Worm (Caenorhabditis elegans) whole organism, early embryonic: ENCODE measurements around the gene F13B12.4.

Source experiments
- B0310.2 ChIP-seq: sonication (generic microtip); optimal IDR thresholded peaks from 2 replicates; lab custom pipeline; 2016; ENCODE audit warnings: mild to moderate bottlenecking, missing genetic modification characterization, missing compliant biosample characterization
- F13C5.2 ChIP-seq: sonication (generic microtip); optimal IDR thresholded peaks from 2 replicates; lab custom pipeline; 2017; ENCODE audit warnings: mild to moderate bottlenecking, missing genetic modification characterization, inconsistent platforms, missing compliant biosample characterization
- aly-1 ChIP-seq: sonication (generic microtip); optimal IDR thresholded peaks from 2 replicates; lab custom pipeline; 2016; ENCODE audit warnings: missing genetic modification characterization, missing compliant biosample characterization
- ama-1 ChIP-seq: fragments of 150-350 bp; optimal IDR thresholded peaks from 2 replicates; lab custom pipeline; 2014
- ceh-13 ChIP-seq: fragments of 200-800 bp; sonication (Bioruptor generic); optimal IDR thresholded peaks from 2 replicates; lab custom pipeline; 2018; ENCODE audit warnings: mild to moderate bottlenecking, missing genetic modification characterization, missing compliant biosample characterization
- ceh-36 ChIP-seq: sonication (generic microtip); optimal IDR thresholded peaks from 2 replicates; lab custom pipeline; 2016; ENCODE audit warnings: missing genetic modification characterization, inconsistent platforms, missing compliant biosample characterization
- ets-7 ChIP-seq: sonication (generic microtip); optimal IDR thresholded peaks from 2 replicates; lab custom pipeline; 2016; ENCODE audit warnings: missing genotype, missing genetic modification characterization, missing compliant biosample characterization
- flt-1 ChIP-seq: fragments of 200-800 bp; sonication (Bioruptor generic); IDR thresholded peaks from 2 replicates; pipeline ENCODE4 v1.3.6; 2022; ENCODE audit warnings: missing genetic modification characterization, missing compliant biosample characterization
- hmbx-1 ChIP-seq: sonication (generic microtip); optimal IDR thresholded peaks from 2 replicates; lab custom pipeline; 2016; ENCODE audit warnings: mild to moderate bottlenecking, missing genetic modification characterization, missing compliant biosample characterization
- hmg-4 ChIP-seq: fragments of 200-800 bp; sonication (Bioruptor generic); optimal IDR thresholded peaks from 2 replicates; lab custom pipeline; 2018; ENCODE audit warnings: mild to moderate bottlenecking, missing genetic modification characterization, missing compliant biosample characterization
- hnd-1 ChIP-seq: sonication (generic microtip); optimal IDR thresholded peaks from 2 replicates; lab custom pipeline; 2016; ENCODE audit warnings: missing genetic modification characterization, missing compliant biosample characterization
- pes-1 ChIP-seq: fragments of 200-800 bp; sonication (Bioruptor generic); IDR thresholded peaks from 2 replicates; pipeline ENCODE4 v1.3.6; 2022; ENCODE audit warnings: missing genetic modification reagents, missing genetic modification characterization, missing compliant biosample characterization
- scrt-1 ChIP-seq: fragments of 200-800 bp; sonication (Bioruptor generic); IDR thresholded peaks from 2 replicates; pipeline ENCODE4 v1.3.6; 2022; ENCODE audit warnings: missing genetic modification characterization, missing compliant biosample characterization
- sea-1 ChIP-seq: fragments of 200-800 bp; sonication (Bioruptor generic); conservative IDR thresholded peaks from 2 replicates; pipeline ENCODE4 v1.3.6; 2022; ENCODE audit warnings: missing genetic modification characterization, missing compliant biosample characterization
- tbx-11 ChIP-seq: fragments of 200-800 bp; sonication (Bioruptor generic); IDR thresholded peaks from 2 replicates; pipeline ENCODE4 v1.3.6; 2022; ENCODE audit warnings: missing genetic modification characterization, missing compliant biosample characterization
- tbx-37 ChIP-seq: fragments of 200-800 bp; sonication (Bioruptor generic); conservative IDR thresholded peaks from 2 replicates; pipeline ENCODE4 v1.3.6; 2022; ENCODE audit warnings: missing genetic modification reagents, missing genetic modification characterization, missing compliant biosample characterization
- tra-4 ChIP-seq: sonication (generic microtip); optimal IDR thresholded peaks from 2 replicates; lab custom pipeline; 2017; ENCODE audit warnings: missing genetic modification characterization, missing compliant biosample characterization

Gene F13B12.4

ce11 chrIV:10463127-10463526, 13.4 kb upstream of the F13B12.4 start:
- TF ChIP-seq scrt-1 (GFP tag; lab: Robert Waterston, UW) = no peak
- no peak for TF ChIP-seq B0310.2 (tag; lab: Kevin White, UChicago)
- TF ChIP-seq tbx-11 = no peak
- no peak for TF ChIP-seq sea-1 (GFP tag; lab: Robert Waterston, UW)
- no peak for TF ChIP-seq F13C5.2 (tag; lab: Kevin White, UChicago)
- TF ChIP-seq pes-1 = no peak
- TF ChIP-seq hnd-1 (tag; lab: Kevin White, UChicago) = no peak
- TF ChIP-seq ama-1 (lab: Kevin White, UChicago) = no peak
- no peak for TF ChIP-seq ceh-36 (tag; lab: Kevin White, UChicago)
- no peak for TF ChIP-seq hmg-4
- TF ChIP-seq aly-1 = no peak
- no peak for TF ChIP-seq ceh-13 (GFP tag; lab: Kevin White, UChicago)

- TF ChIP-seq ceh-36 (tag; lab: Kevin White, UChicago) (no peak), aly-1 (no peak), ets-7 (no peak), sea-1 (GFP tag; lab: Robert Waterston, UW) (no peak), tra-4 (tag; lab: Kevin White, UChicago) (no peak), pes-1 (no peak), ceh-13 (GFP tag; lab: Kevin White, UChicago) (no peak), scrt-1 (GFP tag; lab: Robert Waterston, UW) (no peak), tbx-11 (no peak), flt-1 (GFP tag; lab: Robert Waterston, UW) (no peak), hmbx-1 (tag; lab: Kevin White, UChicago) (no peak), F13C5.2 (tag; lab: Kevin White, UChicago) (no peak), ama-1 (lab: Kevin White, UChicago) (no peak), tbx-37 (GFP tag; lab: Robert Waterston, UW) (no peak), hmg-4 (no peak)
These were observed 12.9 kb upstream of the F13B12.4 start for ce11 chrIV:10462608-10463007.

ce11 chrIV:10461767-10462166, 12.1 kb upstream of the F13B12.4 start, which contains the start of gene mec-3:
Gene mec-3, minus strand, starts transcription at chrIV:10461867.
- no peak for TF ChIP-seq sea-1 (GFP tag; lab: Robert Waterston, UW)

ce11 chrIV:10457137-10457536, 7.4 kb upstream of the F13B12.4 start, which contains the start of gene srb-17:
Gene srb-17, minus strand, starts transcription at chrIV:10457237.
- TF ChIP-seq tbx-37 (GFP tag; lab: Robert Waterston, UW) (no peak), flt-1 (GFP tag; lab: Robert Waterston, UW) (no peak), pes-1 (no peak), hmbx-1 (tag; lab: Kevin White, UChicago) (no peak), ceh-13 (GFP tag; lab: Kevin White, UChicago) (no peak), aly-1 (no peak), B0310.2 (tag; lab: Kevin White, UChicago) (no peak), tra-4 (tag; lab: Kevin White, UChicago) (no peak), hnd-1 (tag; lab: Kevin White, UChicago) (no peak), sea-1 (GFP tag; lab: Robert Waterston, UW) (no peak), ets-7 (no peak), tbx-11 (no peak), F13C5.2 (tag; lab: Kevin White, UChicago) (no peak), scrt-1 (GFP tag; lab: Robert Waterston, UW) (no peak), ceh-36 (tag; lab: Kevin White, UChicago) (no peak), hmg-4 (no peak)

DNA sequence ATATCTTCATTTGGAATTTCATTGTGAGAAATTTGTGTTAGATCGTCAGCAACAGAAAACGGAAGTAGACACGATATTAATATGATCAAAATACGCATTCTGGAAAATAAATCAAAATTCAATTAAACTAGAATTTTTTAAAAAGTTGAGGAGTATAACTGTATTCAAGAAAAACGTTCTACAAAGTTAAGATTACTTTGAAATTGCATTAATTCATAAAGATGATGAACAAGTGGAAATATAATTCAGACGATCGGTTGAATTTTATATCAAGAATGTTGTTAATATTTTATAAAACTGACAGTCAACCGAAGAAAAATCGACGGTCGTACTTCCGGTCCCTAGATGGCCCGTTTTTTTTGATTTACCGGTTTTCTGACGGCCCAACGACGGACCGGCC, 3.3 kb upstream of the F13B12.4 start, which contains the start of gene F01D4.8:
F01D4.8 (minus strand) TSS at position 101 of the 400 bp plus-strand sequence.
- no peak for TF ChIP-seq ceh-13 (GFP tag; lab: Kevin White, UChicago)
- no peak for TF ChIP-seq aly-1
- TF ChIP-seq ama-1 (lab: Kevin White, UChicago) = no peak
- no peak for TF ChIP-seq pes-1
- no peak for TF ChIP-seq ceh-36 (tag; lab: Kevin White, UChicago)
- no peak for TF ChIP-seq ets-7
- no peak for TF ChIP-seq F13C5.2 (tag; lab: Kevin White, UChicago)
- no peak for TF ChIP-seq sea-1 (GFP tag; lab: Robert Waterston, UW)
- TF ChIP-seq hnd-1 (tag; lab: Kevin White, UChicago) = no peak
- no peak for TF ChIP-seq hmg-4
- no peak for TF ChIP-seq scrt-1 (GFP tag; lab: Robert Waterston, UW)
- no peak for TF ChIP-seq tbx-11
- no peak for TF ChIP-seq tra-4 (tag; lab: Kevin White, UChicago)
- TF ChIP-seq tbx-37 (GFP tag; lab: Robert Waterston, UW) = no peak
- TF ChIP-seq hmbx-1 (tag; lab: Kevin White, UChicago) = no peak
- no peak for TF ChIP-seq B0310.2 (tag; lab: Kevin White, UChicago)
- no peak for TF ChIP-seq flt-1 (GFP tag; lab: Robert Waterston, UW)

ce11 chrIV:10443510-10443909, 6.2 kb downstream of the F13B12.4 start, which contains the start of gene F13B12.7:
Gene F13B12.7, plus strand, starts transcription at chrIV:10443810.
- no peak for TF ChIP-seq ets-7
- TF ChIP-seq scrt-1 (GFP tag; lab: Robert Waterston, UW) = no peak
- no peak for TF ChIP-seq hmbx-1 (tag; lab: Kevin White, UChicago)
- TF ChIP-seq tbx-11 = no peak
- no peak for TF ChIP-seq F13C5.2 (tag; lab: Kevin White, UChicago)
- no peak for TF ChIP-seq sea-1 (GFP tag; lab: Robert Waterston, UW)
- no peak for TF ChIP-seq ceh-36 (tag; lab: Kevin White, UChicago)
- TF ChIP-seq flt-1 (GFP tag; lab: Robert Waterston, UW) = no peak
- no peak for TF ChIP-seq hnd-1 (tag; lab: Kevin White, UChicago)
- TF ChIP-seq B0310.2 (tag; lab: Kevin White, UChicago) = no peak
- TF ChIP-seq aly-1 = no peak
- no peak for TF ChIP-seq tbx-37 (GFP tag; lab: Robert Waterston, UW)
- no peak for TF ChIP-seq ama-1 (lab: Kevin White, UChicago)
- no peak for TF ChIP-seq hmg-4
- no peak for TF ChIP-seq tra-4 (tag; lab: Kevin White, UChicago)

DNA sequence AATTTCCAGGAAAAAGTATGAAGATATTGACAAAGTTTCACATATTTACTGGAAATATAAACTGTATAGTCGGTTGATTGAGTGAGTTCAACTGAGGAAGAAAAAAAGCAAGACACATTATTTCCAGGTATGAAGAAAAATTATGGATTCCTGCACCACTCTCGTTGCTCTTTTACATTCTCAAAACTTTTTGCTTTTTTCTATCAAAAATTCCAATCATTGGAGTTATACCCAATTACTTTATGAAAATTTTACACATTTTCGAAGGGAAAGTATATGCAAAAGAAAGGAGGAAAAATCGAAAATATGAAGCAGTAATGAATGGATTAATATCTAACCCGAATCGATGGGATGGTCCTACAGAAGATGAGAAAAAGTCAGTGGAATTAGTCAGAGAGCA, 6.8 kb downstream of the F13B12.4 start:
- TF ChIP-seq ceh-13 (GFP tag; lab: Kevin White, UChicago) (no peak), tra-4 (tag; lab: Kevin White, UChicago) (no peak), scrt-1 (GFP tag; lab: Robert Waterston, UW) (no peak), B0310.2 (tag; lab: Kevin White, UChicago) (no peak), tbx-37 (GFP tag; lab: Robert Waterston, UW) (no peak), hmbx-1 (tag; lab: Kevin White, UChicago) (no peak), sea-1 (GFP tag; lab: Robert Waterston, UW) (no peak), hmg-4 (no peak), pes-1 (no peak), F13C5.2 (tag; lab: Kevin White, UChicago) (no peak), tbx-11 (no peak), ceh-36 (tag; lab: Kevin White, UChicago) (no peak), aly-1 (no peak), flt-1 (GFP tag; lab: Robert Waterston, UW) (no peak), ets-7 (no peak), hnd-1 (tag; lab: Kevin White, UChicago) (no peak), ama-1 (lab: Kevin White, UChicago) (no peak)
